Worm (Caenorhabditis elegans): ENCODE measurements around the gene F29A7.3.

ce11 chrII:2800550-2801233, 47.6 kb downstream of the F29A7.3 start, which contains the start of gene nhr-119:
- TF ChIP-seq unc-62 (GFP tag; optimal IDR thresholded peaks at IDR 0.05) (peak; percentile 79), unc-39 (tag; optimal IDR thresholded peaks at IDR 0.05) (no peak), sptf-1 (tag; optimal IDR thresholded peaks at IDR 0.05) (no peak), elt-3 (tag; optimal IDR thresholded peaks at IDR 0.05) (peak; percentile 94), nhr-12 (tag; optimal IDR thresholded peaks at IDR 0.05) (no peak), ham-2 (GFP tag; optimal IDR thresholded peaks at IDR 0.05) (no peak), lin-13 (tag; optimal IDR thresholded peaks at IDR 0.05) (no peak), elt-1 (tag; optimal IDR thresholded peaks at IDR 0.05; ENCODE audit: borderline replicate concordance, insufficient read depth) (peak; percentile 95), nhr-28 (tag; optimal IDR thresholded peaks at IDR 0.05) (no peak), pha-4 (tag; optimal IDR thresholded peaks at IDR 0.05) (no peak), mep-1 (tag; optimal IDR thresholded peaks at IDR 0.05) (no peak)
